Fruit fly (Drosophila melanogaster) whole organism, embryonic: ENCODE data around the gene mus302.

Experiments
- CG11695 ChIP-seq: fragments of 200-800 bp; sonication (Bioruptor generic); IDR thresholded peaks from 3 replicates; pipeline ENCODE4 v1.3.6; 2022; ENCODE audit warnings: missing biosample characterization, missing genetic modification characterization
- CG12219 ChIP-seq: fragments of 200-800 bp; sonication (Bioruptor generic); optimal IDR thresholded peaks from 3 replicates; lab custom pipeline; 2018; ENCODE audit warnings: missing biosample characterization, mild to moderate bottlenecking, missing genetic modification characterization
- CG12769 ChIP-seq: fragments of 200-800 bp; sonication (Bioruptor generic); optimal IDR thresholded peaks from 2 replicates; lab custom pipeline; 2019; ENCODE audit warnings: missing biosample characterization, mild to moderate bottlenecking, missing genetic modification characterization, moderate library complexity
- CG13775 ChIP-seq: fragments of 200-800 bp; sonication (Bioruptor generic); optimal IDR thresholded peaks from 3 replicates; lab custom pipeline; 2017; ENCODE audit warnings: missing biosample characterization, mild to moderate bottlenecking, missing genetic modification characterization
- CG1529 ChIP-seq: fragments of 200-800 bp; sonication (Bioruptor generic); optimal IDR thresholded peaks from 3 replicates; lab custom pipeline; 2018; ENCODE audit warnings: missing biosample characterization, missing genetic modification characterization
- CG15514 ChIP-seq: fragments of 200-800 bp; sonication (Bioruptor generic); optimal IDR thresholded peaks from 3 replicates; lab custom pipeline; 2017; ENCODE audit warnings: missing biosample characterization, missing genetic modification characterization, mild to moderate bottlenecking, moderate library complexity, missing genetic modification reagents
- CG1602 ChIP-seq: fragments of 200-800 bp; sonication (Bioruptor generic); optimal IDR thresholded peaks from 3 replicates; lab custom pipeline; 2016; ENCODE audit warnings: missing biosample characterization, missing genetic modification characterization
- CG18262 ChIP-seq: fragments of 200-800 bp; optimal IDR thresholded peaks from 3 replicates; lab custom pipeline; 2019; ENCODE audit warnings: missing biosample characterization, mild to moderate bottlenecking, missing genetic modification characterization, moderate library complexity
- CG30431 ChIP-seq: fragments of 200-800 bp; sonication (Bioruptor generic); optimal IDR thresholded peaks from 2 replicates; lab custom pipeline; 2017; ENCODE audit warnings: missing biosample characterization, missing genetic modification characterization
- CG31224 ChIP-seq: fragments of 200-800 bp; sonication (Bioruptor generic); IDR thresholded peaks from 2 replicates; pipeline ENCODE4 v1.3.6; 2022; ENCODE audit warnings: missing biosample characterization, missing genetic modification characterization
- CG31388 ChIP-seq: fragments of 200-800 bp; sonication (Bioruptor generic); optimal IDR thresholded peaks from 2 replicates; lab custom pipeline; 2016; ENCODE audit warnings: missing biosample characterization, missing genetic modification characterization
- CG3847 ChIP-seq: fragments of 200-800 bp; sonication (Bioruptor generic); IDR thresholded peaks from 2 replicates; pipeline ENCODE4 v1.3.6; 2022; ENCODE audit warnings: missing biosample characterization, missing genetic modification characterization
- CG4404 ChIP-seq: fragments of 200-800 bp; sonication (Bioruptor generic); IDR thresholded peaks from 2 replicates; pipeline ENCODE4 v1.3.6; 2022; ENCODE audit warnings: missing biosample characterization, missing genetic modification characterization
- CG4730 ChIP-seq: fragments of 200-800 bp; sonication (Bioruptor generic); IDR thresholded peaks from 2 replicates; pipeline ENCODE4 v1.3.6; 2022; ENCODE audit warnings: missing biosample characterization, missing genetic modification characterization
- CG6765 ChIP-seq: fragments of 200-800 bp; sonication (Bioruptor generic); optimal IDR thresholded peaks from 3 replicates; lab custom pipeline; 2017; ENCODE audit warnings: missing biosample characterization, mild to moderate bottlenecking, missing genetic modification characterization
- CG8765 ChIP-seq: fragments of 200-800 bp; sonication (Bioruptor generic); IDR thresholded peaks from 2 replicates; pipeline ENCODE4 v1.3.6; 2022; ENCODE audit warnings: missing biosample characterization, missing genetic modification characterization
- CG9215 ChIP-seq: fragments of 200-800 bp; sonication (Bioruptor generic); IDR thresholded peaks from 2 replicates; pipeline ENCODE4 v1.3.6; 2022; ENCODE audit warnings: missing biosample characterization, missing genetic modification characterization
- CG9727 ChIP-seq: fragments of 200-800 bp; sonication (Bioruptor generic); optimal IDR thresholded peaks from 3 replicates; lab custom pipeline; 2017; ENCODE audit warnings: missing biosample characterization, mild to moderate bottlenecking, missing genetic modification characterization
- CG9817 ChIP-seq: fragments of 200-800 bp; sonication (Bioruptor generic); optimal IDR thresholded peaks from 2 replicates; lab custom pipeline; 2018; ENCODE audit warnings: missing biosample characterization, mild to moderate bottlenecking, missing genetic modification characterization, moderate library complexity
- Chrac-16 ChIP-seq: fragments of 200-800 bp; sonication (Bioruptor generic); optimal IDR thresholded peaks from 3 replicates; lab custom pipeline; 2016; ENCODE audit warnings: missing biosample characterization, missing genetic modification characterization
- D19A ChIP-seq: fragments of 200-800 bp; optimal IDR thresholded peaks from 3 replicates; lab custom pipeline; 2019; ENCODE audit warnings: missing biosample characterization, mild to moderate bottlenecking, missing genetic modification characterization, moderate library complexity
- Dip2 ChIP-seq: fragments of 200-800 bp; sonication (Bioruptor generic); IDR thresholded peaks from 2 replicates; pipeline ENCODE4 v1.3.6; 2022; ENCODE audit warnings: missing biosample characterization, missing genetic modification characterization
- Ets97D ChIP-seq: fragments of 200-800 bp; sonication (Bioruptor generic); optimal IDR thresholded peaks from 3 replicates; lab custom pipeline; 2016; ENCODE audit warnings: missing biosample characterization, missing genetic modification characterization
- Fer1 ChIP-seq: fragments of 200-800 bp; sonication (Bioruptor generic); optimal IDR thresholded peaks from 2 replicates; lab custom pipeline; 2017; ENCODE audit warnings: missing biosample characterization, mild to moderate bottlenecking, missing genetic modification characterization
- Hr78 ChIP-seq, 2 experiments: fragments of 200-800 bp in 1 of 2; fragments of >200 bp in 1 of 2; sonication (Bioruptor generic) in 1 of 2; optimal IDR thresholded peaks; 2 replicates each; lab custom pipeline; 2017 to 2019; ENCODE audit warnings: missing biosample characterization in 2 of 2, missing genetic modification characterization in 2 of 2, mild to moderate bottlenecking in 1 of 2, moderate library complexity in 1 of 2
- Meics ChIP-seq: fragments of 200-800 bp; sonication (Bioruptor generic); optimal IDR thresholded peaks from 2 replicates; lab custom pipeline; 2017; ENCODE audit warnings: missing biosample characterization, mild to moderate bottlenecking, missing genetic modification characterization
- NC2β ChIP-seq: fragments of 200-800 bp; sonication (Bioruptor generic); optimal IDR thresholded peaks from 2 replicates; lab custom pipeline; 2016; ENCODE audit warnings: missing biosample characterization, missing genetic modification characterization
- Scr ChIP-seq: fragments of 200-800 bp; sonication (Bioruptor generic); IDR thresholded peaks from 2 replicates; pipeline ENCODE4 v1.3.6; 2022; ENCODE audit warnings: missing biosample characterization, missing genetic modification characterization; ENCODE audit not compliant: partially characterized antibody
- Side ChIP-seq: fragments of 200-800 bp; sonication (Bioruptor generic); optimal IDR thresholded peaks from 2 replicates; lab custom pipeline; 2016; ENCODE audit warnings: missing biosample characterization, missing genetic modification characterization
- Sox100B ChIP-seq: fragments of 200-800 bp; sonication (Bioruptor generic); optimal IDR thresholded peaks from 3 replicates; lab custom pipeline; 2018; ENCODE audit warnings: missing biosample characterization, mild to moderate bottlenecking, missing genetic modification characterization
- Trl ChIP-seq, 3 experiments: fragments of >200 bp in 2 of 3; fragments of 200-800 bp in 1 of 3; sonication (Bioruptor generic) in 1 of 3; optimal IDR thresholded peaks; 2 replicates in 1 of 3; 3 replicates in 2 of 3; lab custom pipeline; 2016 to 2017; ENCODE audit warnings: missing biosample characterization in 1 of 3, missing genetic modification characterization in 1 of 3
- YL-1 ChIP-seq: fragments of 200-800 bp; sonication (Bioruptor generic); optimal IDR thresholded peaks from 3 replicates; lab custom pipeline; 2017; ENCODE audit warnings: missing biosample characterization, mild to moderate bottlenecking, missing genetic modification characterization
- bbx ChIP-seq: fragments of 200-800 bp; sonication (Bioruptor generic); IDR thresholded peaks from 2 replicates; pipeline ENCODE4 v1.3.6; 2022; ENCODE audit warnings: missing biosample characterization, missing genetic modification characterization; ENCODE audit not compliant: partially characterized antibody
- dysf ChIP-seq: fragments of 200-800 bp; sonication (Bioruptor generic); IDR thresholded peaks from 3 replicates; pipeline ENCODE4 v1.3.6; 2022; ENCODE audit warnings: missing biosample characterization, missing genetic modification characterization
- esg ChIP-seq: fragments of 200-800 bp; sonication (Bioruptor generic); conservative IDR thresholded peaks from 2 replicates; pipeline ENCODE4 v1.3.6; 2022; ENCODE audit warnings: missing biosample characterization, missing genetic modification characterization
- eve ChIP-seq, 2 experiments: fragments of >200 bp; optimal IDR thresholded peaks; 2 replicates each; lab custom pipeline; 2017; ENCODE audit warnings: missing biosample characterization in 2 of 2, missing genetic modification characterization in 2 of 2
- ewg ChIP-seq: fragments of 200-800 bp; sonication (Bioruptor generic); optimal IDR thresholded peaks from 3 replicates; lab custom pipeline; 2017; ENCODE audit warnings: mild to moderate bottlenecking, missing biosample characterization, missing genetic modification reagents, missing genetic modification characterization
- gcm ChIP-seq: fragments of 200-800 bp; sonication (Bioruptor generic); optimal IDR thresholded peaks from 2 replicates; lab custom pipeline; 2019; ENCODE audit warnings: missing biosample characterization, mild to moderate bottlenecking, missing genetic modification characterization, moderate library complexity
- kni ChIP-seq: fragments of 200-800 bp; sonication (Bioruptor generic); optimal IDR thresholded peaks from 3 replicates; lab custom pipeline; 2017; ENCODE audit warnings: mild to moderate bottlenecking, missing biosample characterization, missing genetic modification reagents, missing genetic modification characterization
- salm ChIP-seq: fragments of 200-800 bp; sonication (Bioruptor generic); optimal IDR thresholded peaks from 2 replicates; lab custom pipeline; 2018; ENCODE audit warnings: missing biosample characterization, mild to moderate bottlenecking, missing genetic modification characterization
- sens ChIP-seq: fragments of 200-800 bp; sonication (Bioruptor generic); peaks from one replicate; lab custom pipeline; 2016; ENCODE audit warnings: missing biosample characterization, missing genetic modification characterization
- sisA ChIP-seq: fragments of 200-800 bp; sonication (Bioruptor generic); IDR thresholded peaks from 2 replicates; pipeline ENCODE4 v1.3.6; 2022; ENCODE audit warnings: missing biosample characterization, missing genetic modification characterization
- slbo ChIP-seq: fragments of 200-800 bp; sonication (Bioruptor generic); IDR thresholded peaks from 2 replicates; pipeline ENCODE4 v1.3.6; 2022; ENCODE audit warnings: missing biosample characterization, missing genetic modification characterization
- sqz ChIP-seq: fragments of 200-800 bp; sonication (Bioruptor generic); optimal IDR thresholded peaks from 3 replicates; lab custom pipeline; 2018; ENCODE audit warnings: missing biosample characterization, mild to moderate bottlenecking, missing genetic modification characterization
- ssp ChIP-seq: fragments of 200-800 bp; sonication (Bioruptor generic); IDR thresholded peaks from 2 replicates; pipeline ENCODE4 v1.3.6; 2022; ENCODE audit warnings: missing biosample characterization, missing genetic modification characterization
- stwl ChIP-seq: fragments of 200-800 bp; sonication (Bioruptor generic); optimal IDR thresholded peaks from 3 replicates; lab custom pipeline; 2018; ENCODE audit warnings: missing biosample characterization, mild to moderate bottlenecking, missing genetic modification characterization, moderate library complexity
- sug ChIP-seq: fragments of 200-800 bp; optimal IDR thresholded peaks from 2 replicates; lab custom pipeline; 2019; ENCODE audit warnings: missing biosample characterization, mild to moderate bottlenecking, missing genetic modification characterization, moderate library complexity
- vnd ChIP-seq: fragments of 200-800 bp; sonication (Bioruptor generic); IDR thresholded peaks from 3 replicates; pipeline ENCODE4 v1.3.6; 2022; ENCODE audit warnings: missing biosample characterization, missing genetic modification characterization; ENCODE audit not compliant: partially characterized antibody
- wor ChIP-seq: fragments of 200-800 bp; sonication (Bioruptor generic); IDR thresholded peaks from 2 replicates; pipeline ENCODE4 v1.3.6; 2022; ENCODE audit warnings: missing biosample characterization, missing genetic modification characterization

Gene mus302

dm6 chr3L:16806823-16807325, 27.3 kb upstream of the mus302 start (continued):
- peak; percentile 82 for TF ChIP-seq Meics (GFP tag; lab: Kevin White, UChicago)
- peak; percentile 88 for TF ChIP-seq Sox100B (GFP tag; lab: Kevin White, UChicago)
- no peak for TF ChIP-seq Scr (GFP tag; lab: Robert Waterston, UW)
- TF ChIP-seq NC2β (GFP tag; lab: Kevin White, UChicago): no peak
- TF ChIP-seq CG4730 (GFP tag; lab: Robert Waterston, UW): peak; percentile 34; the same call in 1 of the 2 replicates
- TF ChIP-seq vnd: no peak
- peak; percentile 36 for TF ChIP-seq Chrac-16 (GFP tag; lab: Kevin White, UChicago)
- peak; percentile 64 for TF ChIP-seq gcm (GFP tag; lab: Kevin White, UChicago)
- peak; percentile 48 for TF ChIP-seq CG9215
- peak in 1 of 2 experiments; percentile 79 for TF ChIP-seq eve (GFP tag; optimal IDR thresholded peaks at IDR 0.05; lab: Kevin White, UChicago)
- TF ChIP-seq kni (GFP tag; lab: Kevin White, UChicago): no peak
- TF ChIP-seq Dip2: no peak
- no peak for TF ChIP-seq bbx (GFP tag; lab: Robert Waterston, UW)
- TF ChIP-seq ewg (GFP tag; lab: Kevin White, UChicago): peak; percentile 31
- peak; percentile 63; the same call in 1 of the 2 replicates for TF ChIP-seq slbo (GFP tag; lab: Robert Waterston, UW)
- peak; percentile 47 for TF ChIP-seq CG30431
- 0 out of 2 replicates have a peak, but pooled peaks have one; percentile 5 for TF ChIP-seq ssp
- peak; percentile 26 for TF ChIP-seq salm (tag; lab: Kevin White, UChicago)
- peak; percentile 57 for TF ChIP-seq CG9817 (tag; lab: Kevin White, UChicago)
- peak; percentile 34 for TF ChIP-seq sqz (GFP tag; lab: Kevin White, UChicago)
- TF ChIP-seq Trl (optimal IDR thresholded peaks at IDR 0.05; lab: Kevin White, UChicago): peak in 1 of 2 experiments; percentile 27
- TF ChIP-seq Trl (GFP tag; optimal IDR thresholded peaks at IDR 0.05; lab: Kevin White, UChicago): no peak
- TF ChIP-seq CG6765: peak; percentile 39
- peak; percentile 24 for TF ChIP-seq CG12219 (GFP tag; lab: Kevin White, UChicago)
- no peak for TF ChIP-seq Hr78 (GFP tag; optimal IDR thresholded peaks at IDR 0.05; lab: Kevin White, UChicago)
- peak; percentile 58 for TF ChIP-seq CG1529 (GFP tag; lab: Kevin White, UChicago)
- peak; percentile 52 for TF ChIP-seq D19A (tag; lab: Kevin White, UChicago)
- peak; percentile 71 for TF ChIP-seq dysf (GFP tag; lab: Robert Waterston, UW)
- TF ChIP-seq CG13775: peak; percentile 81
- TF ChIP-seq CG3847 (GFP tag; lab: Robert Waterston, UW): no peak
- TF ChIP-seq CG15514 (GFP tag; lab: Kevin White, UChicago): peak; percentile 26
- peak; percentile 89 for TF ChIP-seq CG18262 (tag; lab: Kevin White, UChicago)
- peak; percentile 56; the same call in 2 of the 3 replicates for TF ChIP-seq CG11695 (GFP tag; lab: Robert Waterston, UW)
- peak; percentile 56 for TF ChIP-seq sens (GFP tag; lab: Kevin White, UChicago)
- TF ChIP-seq sug: peak; percentile 49
- TF ChIP-seq stwl (tag; lab: Kevin White, UChicago): no peak
- peak; percentile 11 for TF ChIP-seq CG12769 (tag; lab: Kevin White, UChicago)
- peak; percentile 40 for TF ChIP-seq esg
- TF ChIP-seq CG31224: peak; percentile 56; the same call in 1 of the 2 replicates
- no peak for TF ChIP-seq CG31388 (GFP tag; lab: Kevin White, UChicago)
- TF ChIP-seq YL-1 (GFP tag; lab: Kevin White, UChicago): no peak
- no peak for TF ChIP-seq Ets97D
- TF ChIP-seq CG4404 (GFP tag; lab: Robert Waterston, UW): peak; percentile 29; the same call in 1 of the 2 replicates
- peak; percentile 66 for TF ChIP-seq CG1602
- peak; percentile 28; the same call in 1 of the 2 replicates for TF ChIP-seq sisA (GFP tag; lab: Robert Waterston, UW)
- peak; percentile 70 for TF ChIP-seq CG9727
- TF ChIP-seq Fer1: peak; percentile 55
- TF ChIP-seq wor (GFP tag; lab: Robert Waterston, UW): 0 out of 2 replicates have a peak, but pooled peaks have one; percentile 34
- no peak for TF ChIP-seq CG8765 (GFP tag; lab: Robert Waterston, UW)
- TF ChIP-seq Side: no peak
